Fruit fly (Drosophila melanogaster) whole organism, embryonic: ENCODE data around the gene SMC3.

Source experiments
- CG10321 ChIP-seq: fragments of 200-800 bp; sonication (Bioruptor generic); IDR thresholded peaks from 2 replicates; pipeline ENCODE4 v1.3.6; 2022; ENCODE audit warnings: missing biosample characterization, missing genetic modification characterization
- CG33213 ChIP-seq: fragments of 200-800 bp; sonication (Bioruptor generic); optimal IDR thresholded peaks from 3 replicates; lab custom pipeline; 2016; ENCODE audit warnings: missing biosample characterization, missing genetic modification characterization
- CrebB ChIP-seq: fragments of 200-800 bp; sonication (Bioruptor generic); optimal IDR thresholded peaks from 3 replicates; lab custom pipeline; 2018; ENCODE audit warnings: missing biosample characterization, mild to moderate bottlenecking, missing genetic modification characterization
- Kr ChIP-seq: fragments of 200-800 bp; sonication (Bioruptor generic); optimal IDR thresholded peaks from 2 replicates; lab custom pipeline; 2017; ENCODE audit warnings: missing biosample characterization, mild to moderate bottlenecking, missing genetic modification characterization
- Lpt ChIP-seq: fragments of >200 bp; optimal IDR thresholded peaks from 2 replicates; lab custom pipeline; 2018; ENCODE audit warnings: missing biosample characterization, missing genetic modification characterization

dm6 chrX:16593418-16593817 is at the start of gene SMC3, which contains the start of gene Ubc7:
- TF ChIP-seq Kr, result no peak
- no peak for TF ChIP-seq CG10321 (GFP tag; lab: Robert Waterston, UW)
- TF ChIP-seq CG33213, result no peak
- no peak for TF ChIP-seq CrebB (tag; lab: Kevin White, UChicago)
- TF ChIP-seq Lpt (GFP tag; lab: Kevin White, UChicago), result no peak
